Worm (Caenorhabditis elegans): ENCODE results near the gene tag-89.
"Not testable (repeated sequence)": the region's sequence is repeated elsewhere in the genome, so short reads cannot be mapped to it uniquely, and the experiment has no call there.

tag-89 gene

ce11 chrIV:11398267-11398825, 4.0 kb downstream of the tag-89 start, which contains the start of gene dsl-6:
TSS of gene dsl-6 (minus strand) at chrIV:11398317.
- not testable (repeated sequence) for TF ChIP-seq unc-62 (GFP tag; optimal IDR thresholded peaks at IDR 0.05)

ce11 chrIV:11401482-11401881, 7.1 kb downstream of the tag-89 start:
- TF ChIP-seq unc-62 (GFP tag; optimal IDR thresholded peaks at IDR 0.05) = no peak

ce11 chrIV:11403288-11403991, 9.1 kb downstream of the tag-89 start, which contains the start of the genes memi-3 and cyp-31A2:
TSS of gene memi-3 (minus strand) at chrIV:11403338.
TSS of gene cyp-31A2 (plus strand) at chrIV:11403961.
- no peak for TF ChIP-seq unc-62 (GFP tag; optimal IDR thresholded peaks at IDR 0.05)

ce11 chrIV:11406744-11407690, 12.7 kb downstream of the tag-89 start, which contains the start of the genes his-63 and his-64:
TSS of gene his-63 (minus strand) at chrIV:11406861.
TSS of gene his-64 (plus strand) at chrIV:11407116.
- TF ChIP-seq unc-62 (GFP tag; optimal IDR thresholded peaks at IDR 0.05) = not testable (repeated sequence)

ce11 chrIV:11410084-11410483, 15.7 kb downstream of the tag-89 start, which contains the start of gene gfat-2:
TSS of gene gfat-2 (plus strand) at chrIV:11410228.
- TF ChIP-seq unc-62 (GFP tag; optimal IDR thresholded peaks at IDR 0.05) = no peak

- TF ChIP-seq unc-62 (GFP tag; optimal IDR thresholded peaks at IDR 0.05) = no peak
Observed at ce11 chrIV:11414920-11415319, 20.6 kb downstream of the tag-89 start, which contains the start of gene F22B3.10. TSS of gene F22B3.10 (minus strand) at chrIV:11415020.

- not testable (repeated sequence) for TF ChIP-seq unc-62 (GFP tag; optimal IDR thresholded peaks at IDR 0.05)
Observed at ce11 chrIV:11416724-11417123, 22.4 kb downstream of the tag-89 start, which contains the start of gene F22B3.5. TSS of gene F22B3.5 (minus strand) at chrIV:11416824.

ce11 chrIV:11421696-11422095, 27.4 kb downstream of the tag-89 start, which contains the start of gene F22B3.7:
TSS of gene F22B3.7 (minus strand) at chrIV:11421796.
- no peak for TF ChIP-seq unc-62 (GFP tag; optimal IDR thresholded peaks at IDR 0.05)

ce11 chrIV:11424830-11425229, 30.5 kb downstream of the tag-89 start, which contains the start of gene F22B3.8:
TSS of gene F22B3.8 (minus strand) at chrIV:11424930.
- no peak for TF ChIP-seq unc-62 (GFP tag; optimal IDR thresholded peaks at IDR 0.05)

ce11 chrIV:11425442-11425841, 31.1 kb downstream of the tag-89 start, which contains the start of gene kin-4:
TSS of gene kin-4 (plus strand) at chrIV:11425742.
- no peak for TF ChIP-seq unc-62 (GFP tag; optimal IDR thresholded peaks at IDR 0.05)

ce11 chrIV:11431448-11431847, 37.1 kb downstream of the tag-89 start:
- no peak for TF ChIP-seq unc-62 (GFP tag; optimal IDR thresholded peaks at IDR 0.05)

- TF ChIP-seq unc-62 (GFP tag; optimal IDR thresholded peaks at IDR 0.05) = no peak
Observed at ce11 chrIV:11433709-11434108, 39.4 kb downstream of the tag-89 start.

- TF ChIP-seq unc-62 (GFP tag; optimal IDR thresholded peaks at IDR 0.05) = no peak
Observed at ce11 chrIV:11434575-11434974, 40.2 kb downstream of the tag-89 start.

- no peak for TF ChIP-seq unc-62 (GFP tag; optimal IDR thresholded peaks at IDR 0.05)
Observed at ce11 chrIV:11435761-11436160, 41.4 kb downstream of the tag-89 start.

ce11 chrIV:11438255-11438654, 43.9 kb downstream of the tag-89 start:
- TF ChIP-seq unc-62 (GFP tag; optimal IDR thresholded peaks at IDR 0.05) = no peak
